Worm (Caenorhabditis elegans): Measurements from ENCODE around the gene srd-32.
A peak's percentile ranks its signal among the peaks of the same experiment; 100 is the strongest.

srd-32 gene

DNA sequence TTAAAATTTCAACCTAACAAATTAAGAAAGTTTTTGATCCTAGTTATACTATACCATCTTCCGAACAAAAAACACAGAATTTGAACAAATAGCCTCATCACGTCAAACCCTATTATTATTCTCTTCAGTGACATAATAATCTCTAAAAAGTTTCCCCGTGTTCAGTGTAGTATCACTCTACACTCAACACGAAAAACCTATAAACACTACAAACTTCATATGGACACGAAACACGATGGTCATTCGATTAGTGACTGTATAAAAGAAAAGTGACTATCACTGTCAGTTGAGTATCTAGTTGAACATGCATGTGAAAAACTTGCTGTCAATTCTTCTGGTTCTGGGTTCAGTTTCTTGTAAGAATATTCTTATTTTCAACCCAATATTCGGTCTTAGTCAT, 38.2 kb downstream of the srd-32 start, which contains the start of gene ugt-8:
TSS of gene ugt-8 (plus strand) at position 235 of the 400 bp plus-strand sequence.
- TF ChIP-seq egl-27 (tag; optimal IDR thresholded peaks at IDR 0.05) = no peak
- no peak for TF ChIP-seq snpc-4 (tag; optimal IDR thresholded peaks at IDR 0.05)
- TF ChIP-seq aly-2 (tag; optimal IDR thresholded peaks at IDR 0.05) = no peak
- no peak for TF ChIP-seq fos-1 (tag; optimal IDR thresholded peaks at IDR 0.05)
- TF ChIP-seq lin-39 (tag; optimal IDR thresholded peaks at IDR 0.05) = no peak

DNA sequence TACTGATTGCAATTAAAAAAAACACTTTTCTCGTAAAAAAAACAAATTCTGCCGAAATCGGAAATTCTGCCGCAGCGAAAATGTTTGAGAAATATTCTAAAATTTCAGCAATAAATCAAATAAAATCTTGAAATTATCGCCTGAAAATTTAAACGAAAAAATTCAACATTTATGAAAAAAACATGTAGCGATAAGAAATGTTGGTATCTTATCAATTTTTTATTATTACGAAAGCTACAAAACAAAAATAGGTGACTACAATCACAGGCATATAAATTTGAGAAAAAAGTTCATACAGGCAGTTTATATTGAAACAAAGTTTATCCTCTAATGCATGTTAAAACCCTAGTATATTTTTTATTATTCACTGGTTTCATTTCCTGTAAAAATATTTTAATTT, 40.5 kb downstream of the srd-32 start, which contains the start of gene ugt-14:
TSS of gene ugt-14 (plus strand) at position 301 of the 400 bp plus-strand sequence.
- no peak for TF ChIP-seq ztf-4 (tag; optimal IDR thresholded peaks at IDR 0.05)
- no peak for TF ChIP-seq nhr-12 (tag; optimal IDR thresholded peaks at IDR 0.05)
- TF ChIP-seq elt-2 (tag; optimal IDR thresholded peaks at IDR 0.05) = no peak
- no peak for TF ChIP-seq elt-1 (tag; optimal IDR thresholded peaks at IDR 0.05)
- no peak for TF ChIP-seq pha-4 (tag; optimal IDR thresholded peaks at IDR 0.05)
- TF ChIP-seq nhr-77 (tag; optimal IDR thresholded peaks at IDR 0.05) = no peak
- TF ChIP-seq fkh-2 (tag; optimal IDR thresholded peaks at IDR 0.05) = no peak
- no peak for TF ChIP-seq nfya-1 (tag; optimal IDR thresholded peaks at IDR 0.05; ENCODE audit: insufficient read depth)
- no peak for TF ChIP-seq nhr-43 (tag; optimal IDR thresholded peaks at IDR 0.05; ENCODE audit: poor library complexity, severe bottlenecking)
- no peak for TF ChIP-seq egl-5 (tag; optimal IDR thresholded peaks at IDR 0.05)
- TF ChIP-seq lin-39 (tag; optimal IDR thresholded peaks at IDR 0.05) = no peak
- no peak for TF ChIP-seq nhr-11 (tag; optimal IDR thresholded peaks at IDR 0.05)

DNA sequence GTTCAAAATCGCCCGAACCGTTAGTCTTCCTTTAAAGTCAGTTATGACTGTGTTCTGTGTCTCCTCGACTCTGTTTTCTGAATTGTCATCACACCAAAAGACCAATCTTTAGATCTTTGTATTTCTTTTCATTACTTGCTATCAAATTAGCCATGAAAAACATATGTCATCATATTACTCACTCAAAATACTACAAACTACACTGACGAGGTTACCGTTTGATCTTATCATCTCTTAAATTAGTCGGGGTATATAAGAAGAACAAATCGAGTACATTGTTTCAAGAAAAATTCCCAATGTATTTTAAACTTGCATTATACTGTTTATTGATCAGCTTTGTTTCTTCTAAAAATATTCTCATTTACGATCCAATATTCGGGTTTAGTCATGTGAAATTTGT, 43.1 kb downstream of the srd-32 start, which contains the start of gene ugt-13:
TSS of gene ugt-13 (plus strand) at position 294 of the 400 bp plus-strand sequence.
- TF ChIP-seq nhr-28 (tag; optimal IDR thresholded peaks at IDR 0.05) = no peak
- TF ChIP-seq pha-4 (tag; optimal IDR thresholded peaks at IDR 0.05) = no peak
- no peak for TF ChIP-seq eor-1 (tag; optimal IDR thresholded peaks at IDR 0.05)
- no peak for TF ChIP-seq ceh-9 (tag; optimal IDR thresholded peaks at IDR 0.05)
- TF ChIP-seq ceh-82 (tag; optimal IDR thresholded peaks at IDR 0.05) = no peak
- no peak for TF ChIP-seq nfya-1 (tag; optimal IDR thresholded peaks at IDR 0.05; ENCODE audit: insufficient read depth)
- TF ChIP-seq snpc-4 (tag; optimal IDR thresholded peaks at IDR 0.05) = no peak
- TF ChIP-seq nhr-25 (tag; optimal IDR thresholded peaks at IDR 0.05) = peak; percentile 58
- no peak for TF ChIP-seq ceh-28 (tag; optimal IDR thresholded peaks at IDR 0.05)
- TF ChIP-seq zag-1 (tag; optimal IDR thresholded peaks at IDR 0.05) = no peak
- TF ChIP-seq nhr-67 (tag; optimal IDR thresholded peaks at IDR 0.05) = no peak
- TF ChIP-seq egl-5 (tag; optimal IDR thresholded peaks at IDR 0.05) = no peak
- no peak for TF ChIP-seq pqm-1 (tag; optimal IDR thresholded peaks at IDR 0.05)
- TF ChIP-seq elt-3 (tag; optimal IDR thresholded peaks at IDR 0.05) = peak in 1 of 3 experiments; percentile 43
- no peak for TF ChIP-seq ama-1 (optimal IDR thresholded peaks at IDR 0.05)
- TF ChIP-seq nhr-76 (tag; optimal IDR thresholded peaks at IDR 0.05) = no peak
- TF ChIP-seq ztf-11 (tag; optimal IDR thresholded peaks at IDR 0.05) = no peak
- TF ChIP-seq nhr-77 (tag; optimal IDR thresholded peaks at IDR 0.05) = no peak
- TF ChIP-seq unc-62 (GFP tag; optimal IDR thresholded peaks at IDR 0.05) = no peak
- TF ChIP-seq fkh-2 (tag; optimal IDR thresholded peaks at IDR 0.05) = no peak
- TF ChIP-seq nhr-43 (tag; optimal IDR thresholded peaks at IDR 0.05; ENCODE audit: poor library complexity, severe bottlenecking) = peak; percentile 49
- no peak for TF ChIP-seq lin-39 (tag; optimal IDR thresholded peaks at IDR 0.05)
- TF ChIP-seq daf-12 (tag; optimal IDR thresholded peaks at IDR 0.05) = no peak
- no peak for TF ChIP-seq egl-27 (tag; optimal IDR thresholded peaks at IDR 0.05)
- TF ChIP-seq jun-1 (tag; optimal IDR thresholded peaks at IDR 0.05) = no peak
- no peak for TF ChIP-seq R02D3.7 (tag; optimal IDR thresholded peaks at IDR 0.05)
- no peak for TF ChIP-seq nhr-11 (tag; optimal IDR thresholded peaks at IDR 0.05)
- peak; percentile 54 for TF ChIP-seq nhr-23 (tag; optimal IDR thresholded peaks at IDR 0.05)
- TF ChIP-seq ceh-16 (tag; optimal IDR thresholded peaks at IDR 0.05) = no peak
- TF ChIP-seq lin-15B (tag; optimal IDR thresholded peaks at IDR 0.05) = no peak
- no peak for TF ChIP-seq ztf-4 (tag; optimal IDR thresholded peaks at IDR 0.05)
- TF ChIP-seq hmg-11 (tag; optimal IDR thresholded peaks at IDR 0.05) = no peak
- TF ChIP-seq ZK546.5 (tag; optimal IDR thresholded peaks at IDR 0.05) = no peak
- peak; percentile 9 for TF ChIP-seq elt-1 (tag; optimal IDR thresholded peaks at IDR 0.05)
- TF ChIP-seq tbx-2 (tag; optimal IDR thresholded peaks at IDR 0.05) = no peak
- TF ChIP-seq aly-2 (tag; optimal IDR thresholded peaks at IDR 0.05) = no peak
- TF ChIP-seq mdl-1 (tag; optimal IDR thresholded peaks at IDR 0.05) = no peak

All from whole organism, L3 larva.